Worm (Caenorhabditis elegans) whole organism, early embryonic: Measurements from ENCODE around the gene C40H1.9.

Source experiments
- B0310.2 ChIP-seq: sonication (generic microtip); optimal IDR thresholded peaks from 2 replicates; lab custom pipeline; 2016; ENCODE audit warnings: mild to moderate bottlenecking, missing genetic modification characterization, missing compliant biosample characterization
- F13C5.2 ChIP-seq: sonication (generic microtip); optimal IDR thresholded peaks from 2 replicates; lab custom pipeline; 2017; ENCODE audit warnings: mild to moderate bottlenecking, missing genetic modification characterization, inconsistent platforms, missing compliant biosample characterization
- aly-1 ChIP-seq: sonication (generic microtip); optimal IDR thresholded peaks from 2 replicates; lab custom pipeline; 2016; ENCODE audit warnings: missing genetic modification characterization, missing compliant biosample characterization
- ama-1 ChIP-seq: fragments of 150-350 bp; optimal IDR thresholded peaks from 2 replicates; lab custom pipeline; 2014
- ceh-13 ChIP-seq: fragments of 200-800 bp; sonication (Bioruptor generic); optimal IDR thresholded peaks from 2 replicates; lab custom pipeline; 2018; ENCODE audit warnings: mild to moderate bottlenecking, missing genetic modification characterization, missing compliant biosample characterization
- ceh-36 ChIP-seq: sonication (generic microtip); optimal IDR thresholded peaks from 2 replicates; lab custom pipeline; 2016; ENCODE audit warnings: missing genetic modification characterization, inconsistent platforms, missing compliant biosample characterization
- ets-7 ChIP-seq: sonication (generic microtip); optimal IDR thresholded peaks from 2 replicates; lab custom pipeline; 2016; ENCODE audit warnings: missing genotype, missing genetic modification characterization, missing compliant biosample characterization
- flt-1 ChIP-seq: fragments of 200-800 bp; sonication (Bioruptor generic); IDR thresholded peaks from 2 replicates; pipeline ENCODE4 v1.3.6; 2022; ENCODE audit warnings: missing genetic modification characterization, missing compliant biosample characterization
- hmbx-1 ChIP-seq: sonication (generic microtip); optimal IDR thresholded peaks from 2 replicates; lab custom pipeline; 2016; ENCODE audit warnings: mild to moderate bottlenecking, missing genetic modification characterization, missing compliant biosample characterization
- hmg-4 ChIP-seq: fragments of 200-800 bp; sonication (Bioruptor generic); optimal IDR thresholded peaks from 2 replicates; lab custom pipeline; 2018; ENCODE audit warnings: mild to moderate bottlenecking, missing genetic modification characterization, missing compliant biosample characterization
- hnd-1 ChIP-seq: sonication (generic microtip); optimal IDR thresholded peaks from 2 replicates; lab custom pipeline; 2016; ENCODE audit warnings: missing genetic modification characterization, missing compliant biosample characterization
- pes-1 ChIP-seq: fragments of 200-800 bp; sonication (Bioruptor generic); IDR thresholded peaks from 2 replicates; pipeline ENCODE4 v1.3.6; 2022; ENCODE audit warnings: missing genetic modification reagents, missing genetic modification characterization, missing compliant biosample characterization
- scrt-1 ChIP-seq: fragments of 200-800 bp; sonication (Bioruptor generic); IDR thresholded peaks from 2 replicates; pipeline ENCODE4 v1.3.6; 2022; ENCODE audit warnings: missing genetic modification characterization, missing compliant biosample characterization
- sea-1 ChIP-seq: fragments of 200-800 bp; sonication (Bioruptor generic); conservative IDR thresholded peaks from 2 replicates; pipeline ENCODE4 v1.3.6; 2022; ENCODE audit warnings: missing genetic modification characterization, missing compliant biosample characterization
- tbx-11 ChIP-seq: fragments of 200-800 bp; sonication (Bioruptor generic); IDR thresholded peaks from 2 replicates; pipeline ENCODE4 v1.3.6; 2022; ENCODE audit warnings: missing genetic modification characterization, missing compliant biosample characterization
- tbx-37 ChIP-seq: fragments of 200-800 bp; sonication (Bioruptor generic); conservative IDR thresholded peaks from 2 replicates; pipeline ENCODE4 v1.3.6; 2022; ENCODE audit warnings: missing genetic modification reagents, missing genetic modification characterization, missing compliant biosample characterization
- tra-4 ChIP-seq: sonication (generic microtip); optimal IDR thresholded peaks from 2 replicates; lab custom pipeline; 2017; ENCODE audit warnings: missing genetic modification characterization, missing compliant biosample characterization

Gene C40H1.9

ce11 chrIII:9319641-9320040, at the start of gene C40H1.9:
TSS of gene C40H1.9 (plus strand) at chrIII:9319941.
- TF ChIP-seq tbx-11 (GFP tag; lab: Robert Waterston, UW) (no peak), F13C5.2 (tag; lab: Kevin White, UChicago) (no peak), hmbx-1 (no peak), hmg-4 (GFP tag; lab: Kevin White, UChicago) (no peak), ceh-13 (no peak), ama-1 (no peak), sea-1 (GFP tag; lab: Robert Waterston, UW) (no peak), pes-1 (no peak), aly-1 (tag; lab: Kevin White, UChicago) (no peak), tbx-37 (GFP tag; lab: Robert Waterston, UW) (no peak), B0310.2 (no peak), hnd-1 (tag; lab: Kevin White, UChicago) (no peak), tra-4 (tag; lab: Kevin White, UChicago) (no peak), ceh-36 (tag; lab: Kevin White, UChicago) (no peak), flt-1 (no peak), scrt-1 (GFP tag; lab: Robert Waterston, UW) (no peak), ets-7 (tag; lab: Kevin White, UChicago) (no peak)

ce11 chrIII:9270183-9270582, 49.6 kb upstream of the C40H1.9 start:
- no peak for TF ChIP-seq F13C5.2 (tag; lab: Kevin White, UChicago)
- no peak for TF ChIP-seq tbx-11 (GFP tag; lab: Robert Waterston, UW)
- TF ChIP-seq flt-1, result no peak
- no peak for TF ChIP-seq tra-4 (tag; lab: Kevin White, UChicago)
- TF ChIP-seq ama-1, result no peak
- TF ChIP-seq ceh-13, result no peak
- no peak for TF ChIP-seq ets-7 (tag; lab: Kevin White, UChicago)
- no peak for TF ChIP-seq hnd-1 (tag; lab: Kevin White, UChicago)
- TF ChIP-seq sea-1 (GFP tag; lab: Robert Waterston, UW), result no peak
- no peak for TF ChIP-seq ceh-36 (tag; lab: Kevin White, UChicago)
- TF ChIP-seq hmbx-1, result no peak
- no peak for TF ChIP-seq tbx-37 (GFP tag; lab: Robert Waterston, UW)

ce11 chrIII:9271389-9271918, 48.3 kb upstream of the C40H1.9 start:
- TF ChIP-seq B0310.2 (no peak), tbx-37 (GFP tag; lab: Robert Waterston, UW) (no peak), ets-7 (tag; lab: Kevin White, UChicago) (no peak), ama-1 (no peak), hnd-1 (tag; lab: Kevin White, UChicago) (no peak), sea-1 (GFP tag; lab: Robert Waterston, UW) (no peak), pes-1 (no peak), scrt-1 (GFP tag; lab: Robert Waterston, UW) (no peak), aly-1 (tag; lab: Kevin White, UChicago) (no peak)

- TF ChIP-seq aly-1 (tag; lab: Kevin White, UChicago) (no peak), tra-4 (tag; lab: Kevin White, UChicago) (no peak), flt-1 (no peak), sea-1 (GFP tag; lab: Robert Waterston, UW) (no peak), hnd-1 (tag; lab: Kevin White, UChicago) (no peak), hmbx-1 (no peak), tbx-37 (GFP tag; lab: Robert Waterston, UW) (no peak), tbx-11 (GFP tag; lab: Robert Waterston, UW) (no peak), F13C5.2 (tag; lab: Kevin White, UChicago) (no peak), pes-1 (no peak)
These were observed 47.6 kb upstream of the C40H1.9 start for ce11 chrIII:9272107-9272506.

- no peak for TF ChIP-seq B0310.2
- no peak for TF ChIP-seq flt-1
- no peak for TF ChIP-seq pes-1
- TF ChIP-seq scrt-1 (GFP tag; lab: Robert Waterston, UW), result no peak
- TF ChIP-seq aly-1 (tag; lab: Kevin White, UChicago), result no peak
- no peak for TF ChIP-seq sea-1 (GFP tag; lab: Robert Waterston, UW)
- no peak for TF ChIP-seq ceh-36 (tag; lab: Kevin White, UChicago)
These were observed 41.9 kb upstream of the C40H1.9 start for ce11 chrIII:9277803-9278202.

ce11 chrIII:9281480-9281879, 38.3 kb upstream of the C40H1.9 start, which contains the start of gene fozi-1:
TSS of gene fozi-1 (plus strand) at chrIII:9281780.
- no peak for TF ChIP-seq scrt-1 (GFP tag; lab: Robert Waterston, UW)
- no peak for TF ChIP-seq tbx-37 (GFP tag; lab: Robert Waterston, UW)
- TF ChIP-seq sea-1 (GFP tag; lab: Robert Waterston, UW), result no peak
- no peak for TF ChIP-seq hmg-4 (GFP tag; lab: Kevin White, UChicago)
- no peak for TF ChIP-seq ets-7 (tag; lab: Kevin White, UChicago)
- TF ChIP-seq tra-4 (tag; lab: Kevin White, UChicago), result no peak

ce11 chrIII:9288540-9288939, 31.2 kb upstream of the C40H1.9 start:
- TF ChIP-seq F13C5.2 (tag; lab: Kevin White, UChicago) (no peak), ceh-36 (tag; lab: Kevin White, UChicago) (no peak), tbx-11 (GFP tag; lab: Robert Waterston, UW) (no peak)

- TF ChIP-seq aly-1 (tag; lab: Kevin White, UChicago) (no peak), ceh-36 (tag; lab: Kevin White, UChicago) (no peak), ama-1 (no peak), sea-1 (GFP tag; lab: Robert Waterston, UW) (no peak), ets-7 (tag; lab: Kevin White, UChicago) (no peak), F13C5.2 (tag; lab: Kevin White, UChicago) (no peak), hnd-1 (tag; lab: Kevin White, UChicago) (no peak), scrt-1 (GFP tag; lab: Robert Waterston, UW) (no peak), hmbx-1 (no peak), ceh-13 (no peak), hmg-4 (GFP tag; lab: Kevin White, UChicago) (no peak), B0310.2 (no peak), pes-1 (no peak), tra-4 (tag; lab: Kevin White, UChicago) (no peak), tbx-37 (GFP tag; lab: Robert Waterston, UW) (no peak), tbx-11 (GFP tag; lab: Robert Waterston, UW) (no peak), flt-1 (no peak)
These were observed 29.9 kb upstream of the C40H1.9 start for ce11 chrIII:9289815-9290214.
